Worm (Caenorhabditis elegans) whole organism, L1 larva: ENCODE measurements around the gene K07C11.10.

Experiments used
- F16B12.6 ChIP-seq: fragments of 150-350 bp; optimal IDR thresholded peaks from 2 replicates; lab custom pipeline; 2014; ENCODE audit warnings: missing biosample characterization, missing genetic modification characterization
- Y116A8C.19 ChIP-seq: sonication (generic microtip); optimal IDR thresholded peaks from 2 replicates; lab custom pipeline; 2016; ENCODE audit warnings: missing compliant biosample characterization, missing genetic modification characterization, borderline replicate concordance
- aha-1 ChIP-seq: fragments of 150-350 bp; optimal IDR thresholded peaks from 2 replicates; lab custom pipeline; 2014; ENCODE audit warnings: missing biosample characterization, missing genetic modification characterization
- ama-1 ChIP-seq: fragments of 150-350 bp; optimal IDR thresholded peaks from 2 replicates; lab custom pipeline; 2014
- ceh-8 ChIP-seq: fragments of 200-800 bp; sonication (Bioruptor generic); optimal IDR thresholded peaks from 2 replicates; lab custom pipeline; 2018; ENCODE audit warnings: mild to moderate bottlenecking, missing genetic modification characterization, moderate library complexity, missing compliant biosample characterization
- ceh-90 ChIP-seq: sonication (generic microtip); optimal IDR thresholded peaks from 2 replicates; lab custom pipeline; 2016; ENCODE audit warnings: missing genetic modification characterization, missing compliant biosample characterization
- dpl-1 ChIP-seq, 3 experiments: fragments of 150-350 bp in 2 of 3; sonication (generic microtip) in 1 of 3; optimal IDR thresholded peaks; 2 replicates each; lab custom pipeline; 2014 to 2017; ENCODE audit warnings: missing biosample characterization in 3 of 3, missing genetic modification characterization in 3 of 3, missing genetic modification reagents in 3 of 3
- dsc-1 ChIP-seq: sonication (generic microtip); optimal IDR thresholded peaks from 2 replicates; lab custom pipeline; 2016; ENCODE audit warnings: mild to moderate bottlenecking, missing genetic modification characterization, missing compliant biosample characterization
- efl-1 ChIP-seq, 4 experiments: fragments of 150-350 bp; optimal IDR thresholded peaks in 3 of 4; peaks in 1 of 4; 1 replicate in 1 of 4; 2 replicates in 3 of 4; lab custom pipeline; 2014; ENCODE audit warnings: missing biosample characterization in 2 of 4, missing genetic modification characterization in 2 of 4, missing genetic modification reagents in 2 of 4
- egl-13 ChIP-seq: sonication (generic microtip); optimal IDR thresholded peaks from 2 replicates; lab custom pipeline; 2016; ENCODE audit warnings: missing genotype, missing genetic modification reagents, missing genetic modification characterization, missing compliant biosample characterization
- egl-27 ChIP-seq, 2 experiments: fragments of 150-350 bp in 1 of 2; sonication (generic microtip); optimal IDR thresholded peaks; 3 replicates each; lab custom pipeline; 2017 to 2018; ENCODE audit warnings: missing biosample characterization in 2 of 2, missing genetic modification characterization in 2 of 2, missing genetic modification reagents in 2 of 2
- elt-2 ChIP-seq: sonication (generic microtip); optimal IDR thresholded peaks from 2 replicates; lab custom pipeline; 2016; ENCODE audit warnings: missing genetic modification characterization, mild to moderate bottlenecking, inconsistent platforms, missing compliant biosample characterization, missing genetic modification reagents
- fkh-10 ChIP-seq: sonication (generic microtip); optimal IDR thresholded peaks from 2 replicates; lab custom pipeline; 2017; ENCODE audit warnings: missing biosample characterization, missing genetic modification reagents, missing genetic modification characterization
- fkh-4 ChIP-seq: sonication (generic microtip); optimal IDR thresholded peaks from 2 replicates; lab custom pipeline; 2016; ENCODE audit warnings: missing compliant biosample characterization, missing genetic modification characterization, borderline replicate concordance
- fkh-8 ChIP-seq: sonication (generic microtip); optimal IDR thresholded peaks from 2 replicates; lab custom pipeline; 2016; ENCODE audit warnings: mild to moderate bottlenecking, missing genetic modification characterization, missing compliant biosample characterization
- irx-1 ChIP-seq: sonication (generic microtip); optimal IDR thresholded peaks from 2 replicates; lab custom pipeline; 2016; ENCODE audit warnings: missing genetic modification characterization, missing compliant biosample characterization
- lin-13 ChIP-seq: fragments of 150-350 bp; optimal IDR thresholded peaks from 2 replicates; lab custom pipeline; 2014; ENCODE audit warnings: missing biosample characterization, missing genetic modification reagents, missing genetic modification characterization
- lin-14 ChIP-seq: fragments of 200-800 bp; sonication (Bioruptor generic); optimal IDR thresholded peaks from 2 replicates; lab custom pipeline; 2018; ENCODE audit warnings: mild to moderate bottlenecking, missing genetic modification characterization, moderate library complexity, missing compliant biosample characterization
- lin-35 ChIP-seq, 2 experiments: fragments of 150-350 bp; optimal IDR thresholded peaks; 2 replicates each; lab custom pipeline; 2014; ENCODE audit warnings: missing biosample characterization in 2 of 2, missing genetic modification characterization in 2 of 2, missing genetic modification reagents in 2 of 2
- lsy-2 ChIP-seq, 2 experiments: fragments of 150-350 bp; optimal IDR thresholded peaks; 2 replicates each; lab custom pipeline; 2014; ENCODE audit warnings: missing biosample characterization in 2 of 2, missing genetic modification characterization in 2 of 2
- mab-9 ChIP-seq: fragments of 200-800 bp; sonication (Bioruptor generic); IDR thresholded peaks from 2 replicates; pipeline ENCODE4 v1.3.6; 2022; ENCODE audit warnings: missing genetic modification reagents, missing genetic modification characterization, missing compliant biosample characterization
- mdl-1 ChIP-seq, 2 experiments: fragments of 150-350 bp; optimal IDR thresholded peaks; 2 replicates each; lab custom pipeline; 2014 to 2017; ENCODE audit warnings: missing biosample characterization in 2 of 2, missing genetic modification characterization in 2 of 2, inconsistent platforms in 1 of 2
- nhr-237 ChIP-seq: fragments of 150-350 bp; optimal IDR thresholded peaks from 2 replicates; lab custom pipeline; 2014; ENCODE audit warnings: missing biosample characterization, missing genetic modification characterization
- nhr-71 ChIP-seq: sonication (generic microtip); optimal IDR thresholded peaks from 2 replicates; lab custom pipeline; 2016; ENCODE audit warnings: mild to moderate bottlenecking, missing genetic modification characterization, moderate library complexity, missing compliant biosample characterization
- nhr-77 ChIP-seq: fragments of 150-350 bp; optimal IDR thresholded peaks from 2 replicates; lab custom pipeline; 2014; ENCODE audit warnings: missing biosample characterization, missing genetic modification characterization
- nhr-84 ChIP-seq: sonication (generic microtip); optimal IDR thresholded peaks from 2 replicates; lab custom pipeline; 2017; ENCODE audit warnings: missing biosample characterization, missing genetic modification characterization
- pax-3 ChIP-seq: fragments of 200-800 bp; sonication (Bioruptor generic); optimal IDR thresholded peaks from 2 replicates; lab custom pipeline; 2018; ENCODE audit warnings: mild to moderate bottlenecking, missing genetic modification characterization, moderate library complexity, missing compliant biosample characterization
- pqm-1 ChIP-seq: sonication (generic microtip); optimal IDR thresholded peaks from 3 replicates; lab custom pipeline; 2017; ENCODE audit warnings: missing biosample characterization, missing genetic modification characterization
- rnt-1 ChIP-seq: sonication (generic microtip); optimal IDR thresholded peaks from 2 replicates; lab custom pipeline; 2016; ENCODE audit warnings: mild to moderate bottlenecking, missing genetic modification characterization, moderate library complexity, missing compliant biosample characterization
- skn-1 ChIP-seq: fragments of 150-350 bp; optimal IDR thresholded peaks from 2 replicates; lab custom pipeline; 2014; ENCODE audit warnings: missing biosample characterization, missing genetic modification characterization
- sptf-1 ChIP-seq: fragments of 150-350 bp; optimal IDR thresholded peaks from 2 replicates; lab custom pipeline; 2014; ENCODE audit warnings: missing biosample characterization, missing genetic modification characterization
- sup-37 ChIP-seq: fragments of 200-800 bp; sonication (Bioruptor generic); optimal IDR thresholded peaks from 2 replicates; lab custom pipeline; 2018; ENCODE audit warnings: mild to moderate bottlenecking, missing genetic modification characterization, missing compliant biosample characterization
- unc-62 ChIP-seq: fragments of 150-350 bp; optimal IDR thresholded peaks from 2 replicates; lab custom pipeline; 2014; ENCODE audit warnings: missing biosample characterization, missing genetic modification reagents, missing genetic modification characterization
- vab-15 ChIP-seq: sonication (generic microtip); optimal IDR thresholded peaks from 2 replicates; lab custom pipeline; 2017; ENCODE audit warnings: missing genotype, mild to moderate bottlenecking, missing genetic modification characterization, missing compliant biosample characterization
- zag-1 ChIP-seq: fragments of 150-350 bp; optimal IDR thresholded peaks from 2 replicates; lab custom pipeline; 2014; ENCODE audit warnings: missing biosample characterization, missing genetic modification characterization
- zip-4 ChIP-seq: fragments of 200-800 bp; sonication (Bioruptor generic); optimal IDR thresholded peaks from 2 replicates; lab custom pipeline; 2018; ENCODE audit warnings: mild to moderate bottlenecking, missing genetic modification characterization, moderate library complexity, missing compliant biosample characterization

The K07C11.10 gene

DNA sequence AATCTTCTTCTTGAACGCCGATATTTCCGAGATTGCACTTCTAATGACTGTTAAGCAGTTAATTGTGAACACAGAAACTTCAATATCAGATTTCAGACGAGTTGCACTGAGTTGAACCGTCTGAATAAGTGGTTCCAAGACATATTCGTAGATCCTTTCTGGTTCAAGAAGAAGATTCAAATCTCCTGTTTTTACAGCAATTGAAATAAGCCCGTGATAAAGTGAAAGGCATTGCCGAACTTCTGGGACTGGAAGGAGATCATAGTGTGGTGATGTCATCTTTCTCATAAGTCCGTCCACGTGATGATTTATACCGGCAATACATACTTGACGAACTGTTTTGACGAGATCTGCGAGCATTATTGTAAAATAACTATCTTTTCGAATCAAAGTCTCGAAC lies 7.2 kb downstream of the K07C11.10 start:
- no peak for TF ChIP-seq skn-1 (tag; lab: Kevin White, UChicago)
- TF ChIP-seq zag-1 (tag; lab: Kevin White, UChicago) = no peak
- TF ChIP-seq sup-37 = no peak
- TF ChIP-seq lsy-2 (tag; optimal IDR thresholded peaks at IDR 0.05; lab: Kevin White, UChicago) = no peak
- TF ChIP-seq irx-1 (tag; lab: Kevin White, UChicago) = no peak
- no peak for TF ChIP-seq fkh-8
- no peak for TF ChIP-seq lin-13
- TF ChIP-seq, all 84 proteins: peak for 0

DNA sequence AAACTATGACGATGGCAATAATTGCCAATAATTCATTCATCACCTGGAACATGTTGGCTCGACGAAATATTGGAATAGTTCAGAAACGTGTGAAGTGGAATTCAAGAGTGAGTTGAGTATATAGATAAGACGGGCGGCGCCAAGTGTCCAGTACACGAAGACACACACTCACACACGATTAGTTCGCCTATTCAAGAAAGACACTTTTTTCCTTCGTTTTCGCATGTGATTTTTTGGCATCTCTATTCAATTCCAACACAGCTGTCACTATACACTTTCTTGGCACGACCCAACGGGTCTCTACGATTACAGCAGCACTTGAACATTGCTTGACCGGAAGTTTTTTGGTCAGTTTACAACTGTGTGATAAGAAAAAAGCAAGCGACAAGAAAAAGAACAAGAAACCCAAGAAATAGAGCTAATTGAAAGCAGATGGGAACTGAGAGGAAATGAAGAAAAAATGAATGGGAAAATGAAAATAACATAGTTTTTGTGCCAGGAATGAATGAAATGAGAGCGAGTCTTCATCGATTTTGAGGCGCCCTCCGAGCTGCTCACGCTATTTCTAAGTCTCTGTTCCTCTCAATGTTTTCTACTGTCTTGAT lies 8.9 kb downstream of the K07C11.10 start, which contains the start of gene K07C11.8:
Gene K07C11.8 (minus strand): TSS at position 224 of the 605 bp plus-strand sequence.
- TF ChIP-seq nhr-237 (tag; lab: Kevin White, UChicago) (no peak), nhr-71 (peak; percentile 10), Y116A8C.19 (tag; lab: Kevin White, UChicago) (no peak), irx-1 (tag; lab: Kevin White, UChicago) (no peak), efl-1 (optimal IDR thresholded peaks at IDR 0.05; lab: Kevin White, UChicago) (no peak), efl-1 (GFP tag; optimal IDR thresholded peaks at IDR 0.05 in 1 of 2; lab: Kevin White, UChicago) (peak in 1 of 2 experiments; percentile 82), sptf-1 (no peak), egl-13 (tag; lab: Kevin White, UChicago) (no peak), lin-14 (GFP tag; lab: Kevin White, UChicago) (peak; percentile 56), vab-15 (tag; lab: Kevin White, UChicago) (no peak), aha-1 (no peak), rnt-1 (no peak), egl-27 (tag; optimal IDR thresholded peaks at IDR 0.05; lab: Kevin White, UChicago) (no peak), fkh-10 (GFP tag; lab: Kevin White, UChicago) (peak; percentile 51), dsc-1 (tag; lab: Kevin White, UChicago) (peak; percentile 88), fkh-4 (tag; lab: Kevin White, UChicago) (peak; percentile 23), ama-1 (lab: Kevin White, UChicago) (no peak), lin-35 (GFP tag; optimal IDR thresholded peaks at IDR 0.05; lab: Kevin White, UChicago) (peak in 1 of 2 experiments; percentile 13)

ce11 chrV:8217118-8217517 lies 9.6 kb downstream of the K07C11.10 start:
- TF ChIP-seq ceh-90 = no peak
- TF ChIP-seq pqm-1 = peak; percentile 91
- TF ChIP-seq elt-2 = peak; percentile 74
- TF ChIP-seq efl-1 (optimal IDR thresholded peaks at IDR 0.05; lab: Kevin White, UChicago) = no peak
- peak in 1 of 2 experiments; percentile 58 for TF ChIP-seq efl-1 (GFP tag; optimal IDR thresholded peaks at IDR 0.05 in 1 of 2; lab: Kevin White, UChicago)
- TF ChIP-seq pax-3 (tag; lab: Kevin White, UChicago) = no peak
- TF ChIP-seq, all 84 proteins: peak for 3

DNA sequence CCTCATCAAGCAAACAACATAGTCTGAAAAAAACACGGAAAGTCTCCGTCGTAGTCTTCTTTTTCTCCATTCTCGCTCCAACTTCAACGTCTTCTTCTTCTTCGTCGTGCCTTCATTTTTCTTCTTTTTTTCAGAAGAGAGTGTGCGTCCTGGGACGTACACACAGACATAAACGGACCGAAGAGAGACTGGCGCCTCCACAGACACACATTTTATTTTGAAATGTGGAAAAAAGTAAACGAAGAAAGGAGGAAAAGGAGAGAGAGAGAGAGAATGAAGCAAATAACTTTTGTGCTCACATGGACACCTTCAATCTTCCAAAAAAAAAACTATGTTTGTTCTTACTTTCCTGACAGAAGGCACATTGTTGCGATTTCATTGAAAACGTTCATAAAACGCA lies 11.6 kb downstream of the K07C11.10 start:
- no peak for TF ChIP-seq zip-4
- no peak for TF ChIP-seq aha-1
- peak; percentile 49 for TF ChIP-seq lin-14 (GFP tag; lab: Kevin White, UChicago)
- TF ChIP-seq unc-62 (GFP tag; lab: Kevin White, UChicago) = no peak
- TF ChIP-seq ceh-8 (GFP tag; lab: Kevin White, UChicago) = no peak
- no peak for TF ChIP-seq nhr-77 (tag; lab: Kevin White, UChicago)
- peak in 1 of 2 experiments; percentile 5 for TF ChIP-seq lsy-2 (tag; optimal IDR thresholded peaks at IDR 0.05; lab: Kevin White, UChicago)

DNA sequence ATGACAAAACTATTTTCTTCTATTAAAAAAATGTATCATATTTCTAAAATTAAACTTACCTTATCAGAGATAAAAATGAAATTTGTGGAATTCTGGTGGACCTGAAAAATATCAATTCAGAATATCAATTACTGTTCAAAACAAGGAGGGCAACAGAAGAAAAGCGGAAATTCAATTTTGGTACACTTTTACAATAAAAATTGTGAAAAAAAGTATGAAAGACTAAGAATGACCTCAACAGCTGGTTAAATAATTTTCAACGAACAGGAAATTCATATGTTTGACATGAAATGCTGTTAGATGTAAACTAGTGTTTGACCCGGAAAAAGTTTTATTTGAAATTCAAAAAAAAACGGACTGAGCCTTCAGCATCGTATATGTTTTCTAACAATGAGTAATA lies 12.8 kb downstream of the K07C11.10 start, which contains the start of gene K07C11.7:
Gene K07C11.7 (minus strand): TSS at position 101 of the 400 bp plus-strand sequence.
- TF ChIP-seq mdl-1 (tag; optimal IDR thresholded peaks at IDR 0.05; lab: Kevin White, UChicago) (no peak), dpl-1 (GFP tag; optimal IDR thresholded peaks at IDR 0.05; lab: Kevin White, UChicago) (no peak), pqm-1 (no peak), F16B12.6 (tag; lab: Kevin White, UChicago) (no peak), nhr-84 (tag; lab: Kevin White, UChicago) (no peak), mab-9 (GFP tag; lab: Robert Waterston, UW) (no peak)
